Fruit fly (Drosophila melanogaster): ENCODE data around the gene Sema1a.

Sema1a gene

dm6 chr2L:8534515-8535295 is 7.2 kb upstream of the Sema1a start (continued):
- TF ChIP-seq al (GFP tag; IDR thresholded peaks at IDR 0.05) (peak; percentile 65), CG17359 (tag; optimal IDR thresholded peaks at IDR 0.05) (peak; percentile 98), Stat92E (GFP tag; optimal IDR thresholded peaks at IDR 0.05) (peak in 1 of 3 experiments; percentile 90), pan (optimal IDR thresholded peaks at IDR 0.05) (no peak), pan (GFP tag; optimal IDR thresholded peaks at IDR 0.05 in 1 of 2, IDR thresholded peaks at IDR 0.05 in 1 of 2) (peak in 1 of 2 experiments; percentile 96), CG3407 (GFP tag; optimal IDR thresholded peaks at IDR 0.05) (peak; percentile 93), Jarid2 (GFP tag; optimal IDR thresholded peaks at IDR 0.05) (peak; percentile 82), Drgx (GFP tag; IDR thresholded peaks at IDR 0.05) (peak; percentile 97), her (GFP tag; optimal IDR thresholded peaks at IDR 0.05) (peak; percentile 8), CG31388 (GFP tag; optimal IDR thresholded peaks at IDR 0.05) (peak; percentile 90), CG34376 (GFP tag; optimal IDR thresholded peaks at IDR 0.05) (peak; percentile 88), exex (tag; optimal IDR thresholded peaks at IDR 0.05) (no peak), CG5953 (GFP tag; IDR thresholded peaks at IDR 0.05) (peak; percentile 93), repo (GFP tag; optimal IDR thresholded peaks at IDR 0.05) (peak; percentile 52), ssp (GFP tag; IDR thresholded peaks at IDR 0.05) (peak; percentile 87), HLHmδ (GFP tag; optimal IDR thresholded peaks at IDR 0.05) (peak; percentile 81), Med (GFP tag) (peak; percentile 97), ERR (GFP tag; optimal IDR thresholded peaks at IDR 0.05) (peak; percentile 58), Aef1 (GFP tag; IDR thresholded peaks at IDR 0.05) (peak; percentile 92), sens-2 (GFP tag; IDR thresholded peaks at IDR 0.05) (peak; percentile 88), CG8290 (GFP tag; optimal IDR thresholded peaks at IDR 0.05) (peak; percentile 72), CG8290 (tag; optimal IDR thresholded peaks at IDR 0.05) (peak; percentile 81 to 85), Mrtf (GFP tag; IDR thresholded peaks at IDR 0.05) (peak; percentile 92), CHES-1-like (GFP tag; optimal IDR thresholded peaks at IDR 0.05) (peak; percentile 42), CG8944 (GFP tag; optimal IDR thresholded peaks at IDR 0.05) (peak; percentile 69), Neu2 (GFP tag; optimal IDR thresholded peaks at IDR 0.05; ENCODE audit: borderline replicate concordance) (no peak), dpn (GFP tag; optimal IDR thresholded peaks at IDR 0.05) (peak; percentile 81 to 94), Hr3 (GFP tag; optimal IDR thresholded peaks at IDR 0.05) (peak; percentile 88), CG30403 (GFP tag; optimal IDR thresholded peaks at IDR 0.05) (peak; percentile 91), HmgZ (tag; optimal IDR thresholded peaks at IDR 0.05) (peak; percentile 89), CG9876 (GFP tag; optimal IDR thresholded peaks at IDR 0.05) (peak; percentile 39), CG3163 (GFP tag; optimal IDR thresholded peaks at IDR 0.05) (peak; percentile 91), unpg (GFP tag; optimal IDR thresholded peaks at IDR 0.05) (peak; percentile 97), Asciz (GFP tag; optimal IDR thresholded peaks at IDR 0.05) (peak; percentile 98), CG12104 (GFP tag; optimal IDR thresholded peaks at IDR 0.05) (peak; percentile 91), CG6272 (GFP tag; IDR thresholded peaks at IDR 0.05) (peak; percentile 90), stc (GFP tag; IDR thresholded peaks at IDR 0.05) (peak; percentile 98), CG16863 (GFP tag; optimal IDR thresholded peaks at IDR 0.05) (peak; percentile 87), Gug (GFP tag; IDR thresholded peaks at IDR 0.05) (peak; percentile 88), HLH3B (GFP tag; IDR thresholded peaks at IDR 0.05) (peak; percentile 97), Dad (GFP tag; optimal IDR thresholded peaks at IDR 0.05) (peak; percentile 76), CG1832 (GFP tag; optimal IDR thresholded peaks at IDR 0.05) (no peak), usp (GFP tag; optimal IDR thresholded peaks at IDR 0.05) (no peak), MESR4 (GFP tag; optimal IDR thresholded peaks at IDR 0.05) (peak; percentile 51), lola (GFP tag; optimal IDR thresholded peaks at IDR 0.05) (peak in 1 of 3 experiments; percentile 91), pb (GFP tag; optimal IDR thresholded peaks at IDR 0.05) (peak; percentile 67), CG7372 (GFP tag; IDR thresholded peaks at IDR 0.05) (peak; percentile 94), D19A (tag; optimal IDR thresholded peaks at IDR 0.05) (peak; percentile 94), nom (GFP tag; optimal IDR thresholded peaks at IDR 0.05) (peak; percentile 92), E2f1 (GFP tag; IDR thresholded peaks at IDR 0.05) (peak; percentile 95)

All from whole organism, embryonic.